Worm (Caenorhabditis elegans): Measurements from ENCODE around the gene acr-3.

DNA sequence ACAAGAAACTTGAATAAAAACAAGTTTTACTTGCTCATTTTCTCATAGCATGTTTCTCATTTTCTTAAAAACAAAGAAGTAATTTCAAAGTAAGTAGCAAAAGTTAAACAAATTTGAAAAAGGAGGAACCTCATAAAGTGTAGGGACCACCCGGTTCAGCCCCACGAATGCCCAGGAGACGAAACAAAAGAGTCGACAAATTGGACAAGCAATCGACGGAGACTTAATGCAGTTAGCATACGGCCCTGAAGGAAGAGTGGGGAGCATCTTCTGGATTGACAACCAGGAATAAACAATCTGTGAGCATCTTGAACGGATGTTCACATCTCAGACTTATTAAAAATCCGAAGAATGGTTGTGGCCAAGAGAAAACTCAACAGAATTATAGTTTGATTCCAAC, 17.7 kb upstream of the acr-3 start:
- TF ChIP-seq ets-7 (tag; optimal IDR thresholded peaks at IDR 0.05) (no peak), scrt-1 (GFP tag; IDR thresholded peaks at IDR 0.05) (no peak), flt-1 (GFP tag; IDR thresholded peaks at IDR 0.05) (no peak), tbx-11 (GFP tag; IDR thresholded peaks at IDR 0.05) (no peak), ama-1 (optimal IDR thresholded peaks at IDR 0.05) (no peak), ceh-13 (GFP tag; optimal IDR thresholded peaks at IDR 0.05) (no peak), aly-1 (tag; optimal IDR thresholded peaks at IDR 0.05) (no peak), tra-4 (tag; optimal IDR thresholded peaks at IDR 0.05) (no peak), tbx-37 (GFP tag; conservative IDR thresholded peaks at IDR 0.05) (no peak), F13C5.2 (tag; optimal IDR thresholded peaks at IDR 0.05) (no peak), sea-1 (GFP tag; conservative IDR thresholded peaks at IDR 0.05) (no peak), hmbx-1 (tag; optimal IDR thresholded peaks at IDR 0.05) (no peak)
